Fruit fly (Drosophila melanogaster) whole organism, embryonic: ENCODE data around the gene CG3984.

Source experiments
- ATbp ChIP-seq: fragments of 200-800 bp; sonication (Bioruptor generic); optimal IDR thresholded peaks from 2 replicates; lab custom pipeline; 2017; ENCODE audit warnings: missing biosample characterization, mild to moderate bottlenecking, missing genetic modification characterization, missing genetic modification reagents
- Adf1 ChIP-seq: fragments of 200-800 bp; sonication (Bioruptor generic); IDR thresholded peaks from 2 replicates; pipeline ENCODE4 v1.3.6; 2022; ENCODE audit warnings: missing biosample characterization, missing genetic modification characterization
- CG10209 ChIP-seq: fragments of 200-800 bp; sonication (Bioruptor generic); optimal IDR thresholded peaks from 3 replicates; lab custom pipeline; 2017; ENCODE audit warnings: missing biosample characterization, mild to moderate bottlenecking, missing genetic modification characterization, missing genetic modification reagents
- CG12769 ChIP-seq: fragments of 200-800 bp; sonication (Bioruptor generic); optimal IDR thresholded peaks from 2 replicates; lab custom pipeline; 2019; ENCODE audit warnings: missing biosample characterization, mild to moderate bottlenecking, missing genetic modification characterization, moderate library complexity
- CG13296 ChIP-seq: fragments of 200-800 bp; sonication (Bioruptor generic); optimal IDR thresholded peaks from 3 replicates; lab custom pipeline; 2018; ENCODE audit warnings: missing biosample characterization, mild to moderate bottlenecking, missing genetic modification characterization
- CG13775 ChIP-seq: fragments of 200-800 bp; sonication (Bioruptor generic); optimal IDR thresholded peaks from 3 replicates; lab custom pipeline; 2017; ENCODE audit warnings: missing biosample characterization, mild to moderate bottlenecking, missing genetic modification characterization
- CG15011 ChIP-seq: fragments of 200-800 bp; sonication (Bioruptor generic); optimal IDR thresholded peaks from 3 replicates; lab custom pipeline; 2018; ENCODE audit warnings: missing biosample characterization, mild to moderate bottlenecking, missing genetic modification characterization
- CG15269 ChIP-seq: fragments of 200-800 bp; sonication (Bioruptor generic); optimal IDR thresholded peaks from 2 replicates; lab custom pipeline; 2018; ENCODE audit warnings: missing biosample characterization, mild to moderate bottlenecking, missing genetic modification characterization, moderate library complexity
- CG15601 ChIP-seq: fragments of 200-800 bp; sonication (Bioruptor generic); optimal IDR thresholded peaks from 3 replicates; lab custom pipeline; 2019; ENCODE audit warnings: missing biosample characterization, mild to moderate bottlenecking, missing genetic modification characterization, moderate library complexity
- CG2199 ChIP-seq: fragments of 200-800 bp; sonication (Bioruptor generic); IDR thresholded peaks from 3 replicates; pipeline ENCODE4 v1.3.6; 2022; ENCODE audit warnings: missing biosample characterization, missing genetic modification characterization
- CG2875 ChIP-seq: fragments of 200-800 bp; sonication (Bioruptor generic); optimal IDR thresholded peaks from 2 replicates; lab custom pipeline; 2017; ENCODE audit warnings: missing biosample characterization, mild to moderate bottlenecking, missing genetic modification characterization, missing genetic modification reagents
- CG33213 ChIP-seq: fragments of 200-800 bp; sonication (Bioruptor generic); optimal IDR thresholded peaks from 3 replicates; lab custom pipeline; 2016; ENCODE audit warnings: missing biosample characterization, missing genetic modification characterization
- Dad ChIP-seq: fragments of 200-800 bp; sonication (Bioruptor generic); optimal IDR thresholded peaks from 3 replicates; lab custom pipeline; 2016; ENCODE audit warnings: missing biosample characterization, missing genetic modification characterization
- Dbx ChIP-seq: fragments of 200-800 bp; sonication (Bioruptor generic); IDR thresholded peaks from 3 replicates; pipeline ENCODE4 v1.3.6; 2022; ENCODE audit warnings: missing biosample characterization, missing genetic modification characterization
- Gsc ChIP-seq: fragments of 200-800 bp; sonication (Bioruptor generic); IDR thresholded peaks from 2 replicates; pipeline ENCODE4 v1.3.6; 2022; ENCODE audit warnings: missing biosample characterization, missing genetic modification characterization
- Hr78 ChIP-seq, 2 experiments: fragments of 200-800 bp in 1 of 2; fragments of >200 bp in 1 of 2; sonication (Bioruptor generic) in 1 of 2; optimal IDR thresholded peaks; 2 replicates each; lab custom pipeline; 2017 to 2019; ENCODE audit warnings: missing biosample characterization in 2 of 2, missing genetic modification characterization in 2 of 2, mild to moderate bottlenecking in 1 of 2, moderate library complexity in 1 of 2
- Hsf ChIP-seq: fragments of 200-800 bp; sonication (Bioruptor generic); optimal IDR thresholded peaks from 3 replicates; lab custom pipeline; 2016; ENCODE audit warnings: missing biosample characterization, missing genetic modification characterization
- Mrtf ChIP-seq: fragments of 200-800 bp; sonication (Bioruptor generic); IDR thresholded peaks from 3 replicates; pipeline ENCODE4 v1.3.6; 2022; ENCODE audit warnings: missing biosample characterization, missing genetic modification characterization
- Stat92E ChIP-seq, 3 experiments: fragments of >200 bp in 2 of 3; fragments of 200-800 bp in 1 of 3; sonication (Bioruptor generic) in 1 of 3; optimal IDR thresholded peaks; 2 replicates each; lab custom pipeline; 2017 to 2019; ENCODE audit warnings: missing biosample characterization in 3 of 3, missing genetic modification characterization in 3 of 3, mild to moderate bottlenecking in 1 of 3, moderate library complexity in 1 of 3
- abd-A ChIP-seq: fragments of 200-800 bp; sonication (Bioruptor generic); optimal IDR thresholded peaks from 3 replicates; lab custom pipeline; 2019; ENCODE audit warnings: missing biosample characterization, mild to moderate bottlenecking, missing genetic modification characterization, moderate library complexity
- caup ChIP-seq: fragments of 200-800 bp; sonication (Bioruptor generic); optimal IDR thresholded peaks from 3 replicates; lab custom pipeline; 2017; ENCODE audit warnings: missing biosample characterization, mild to moderate bottlenecking, missing genetic modification characterization, moderate library complexity; ENCODE audit not compliant: severe bottlenecking
- crol ChIP-seq: fragments of 200-800 bp; sonication (Bioruptor generic); IDR thresholded peaks from 2 replicates; pipeline ENCODE4 v1.3.6; 2022; ENCODE audit warnings: missing biosample characterization, missing genetic modification characterization
- cwo ChIP-seq: fragments of 200-800 bp; sonication (Bioruptor generic); optimal IDR thresholded peaks from 3 replicates; lab custom pipeline; 2017; ENCODE audit warnings: missing biosample characterization, missing genetic modification characterization, mild to moderate bottlenecking, moderate library complexity, missing genetic modification reagents
- dysf ChIP-seq: fragments of 200-800 bp; sonication (Bioruptor generic); IDR thresholded peaks from 3 replicates; pipeline ENCODE4 v1.3.6; 2022; ENCODE audit warnings: missing biosample characterization, missing genetic modification characterization
- en ChIP-seq: fragments of 200-800 bp; sonication (Bioruptor generic); optimal IDR thresholded peaks from 2 replicates; lab custom pipeline; 2016; ENCODE audit warnings: missing biosample characterization, missing genetic modification characterization
- eve ChIP-seq, 2 experiments: fragments of >200 bp; optimal IDR thresholded peaks; 2 replicates each; lab custom pipeline; 2017; ENCODE audit warnings: missing biosample characterization in 2 of 2, missing genetic modification characterization in 2 of 2
- kah ChIP-seq: fragments of 200-800 bp; sonication (Bioruptor generic); optimal IDR thresholded peaks from 2 replicates; lab custom pipeline; 2018; ENCODE audit warnings: missing biosample characterization, mild to moderate bottlenecking, missing genetic modification characterization
- ken ChIP-seq: fragments of 200-800 bp; sonication (Bioruptor generic); IDR thresholded peaks from 3 replicates; pipeline ENCODE4 v1.3.6; 2022; ENCODE audit warnings: missing biosample characterization, missing genetic modification characterization
- lilli ChIP-seq: fragments of 200-800 bp; sonication (Bioruptor generic); optimal IDR thresholded peaks from 3 replicates; lab custom pipeline; 2016; ENCODE audit warnings: missing biosample characterization, missing genetic modification characterization
- nom ChIP-seq: fragments of 200-800 bp; sonication (Bioruptor generic); optimal IDR thresholded peaks from 2 replicates; lab custom pipeline; 2017; ENCODE audit warnings: missing biosample characterization, missing genetic modification characterization, mild to moderate bottlenecking, moderate library complexity, missing genetic modification reagents
- odd ChIP-seq: fragments of 200-800 bp; sonication (Bioruptor generic); optimal IDR thresholded peaks from 2 replicates; lab custom pipeline; 2017; ENCODE audit warnings: missing biosample characterization, mild to moderate bottlenecking, missing genetic modification characterization
- onecut ChIP-seq: fragments of 200-800 bp; sonication (Bioruptor generic); IDR thresholded peaks from 2 replicates; pipeline ENCODE4 v1.3.6; 2022; ENCODE audit warnings: missing biosample characterization, missing genetic modification characterization
- org-1 ChIP-seq: fragments of 200-800 bp; sonication (Bioruptor generic); optimal IDR thresholded peaks from 2 replicates; lab custom pipeline; 2017; ENCODE audit warnings: missing biosample characterization, missing genetic modification characterization
- ranshi ChIP-seq: fragments of 200-800 bp; sonication (Bioruptor generic); IDR thresholded peaks from 2 replicates; pipeline ENCODE4 v1.3.6; 2022; ENCODE audit warnings: missing biosample characterization, missing genetic modification characterization
- run ChIP-seq: fragments of 200-800 bp; sonication (Bioruptor generic); optimal IDR thresholded peaks from 3 replicates; lab custom pipeline; 2018; ENCODE audit warnings: missing biosample characterization, mild to moderate bottlenecking, missing genetic modification characterization
- sd ChIP-seq: fragments of 200-800 bp; sonication (Bioruptor generic); optimal IDR thresholded peaks from 3 replicates; lab custom pipeline; 2018; ENCODE audit warnings: missing biosample characterization, mild to moderate bottlenecking, missing genetic modification characterization, moderate library complexity
- sens ChIP-seq: fragments of 200-800 bp; sonication (Bioruptor generic); peaks from one replicate; lab custom pipeline; 2016; ENCODE audit warnings: missing biosample characterization, missing genetic modification characterization
- seq ChIP-seq: fragments of 200-800 bp; sonication (Bioruptor generic); IDR thresholded peaks from 2 replicates; pipeline ENCODE4 v1.3.6; 2022; ENCODE audit warnings: missing biosample characterization, missing genetic modification characterization
- tin ChIP-seq: fragments of 200-800 bp; sonication (Bioruptor generic); optimal IDR thresholded peaks from 3 replicates; lab custom pipeline; 2016; ENCODE audit warnings: missing biosample characterization, missing genetic modification characterization
- z ChIP-seq: fragments of 200-800 bp; sonication (Bioruptor generic); IDR thresholded peaks from 3 replicates; pipeline ENCODE4 v1.3.6; 2022; ENCODE audit warnings: missing biosample characterization, missing genetic modification characterization

The CG3984 gene

DNA sequence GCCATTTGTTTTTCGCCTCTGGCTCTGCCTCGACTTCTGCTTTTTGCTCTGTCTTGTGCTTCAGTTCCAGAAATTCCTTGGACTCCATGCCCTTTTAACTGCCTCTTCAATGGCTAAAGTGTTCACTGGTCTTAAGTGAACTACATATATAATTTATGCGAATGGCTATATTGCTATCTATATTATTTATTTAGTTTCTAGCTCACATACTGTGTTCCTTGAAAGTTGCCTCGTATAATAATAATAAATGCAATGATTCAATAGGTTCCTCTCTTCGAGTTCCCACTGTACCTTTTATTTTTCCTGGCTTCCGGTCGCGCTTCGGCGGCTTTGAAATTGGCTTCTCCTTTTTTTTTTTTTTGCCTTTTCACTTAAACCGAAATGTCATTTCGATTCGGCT, 17.2 kb upstream of the CG3984 start (continued):
- TF ChIP-seq CG15601 (no peak), CG15269 (tag; lab: Kevin White, UChicago) (peak; percentile 59), CG10209 (GFP tag; lab: Kevin White, UChicago) (peak; percentile 4), ATbp (GFP tag; lab: Kevin White, UChicago) (peak; percentile 16), Hsf (GFP tag; lab: Kevin White, UChicago) (peak; percentile 12), caup (GFP tag; lab: Kevin White, UChicago) (peak; percentile 12), Mrtf (GFP tag; lab: Robert Waterston, UW) (no peak), en (GFP tag; lab: Kevin White, UChicago) (no peak), CG13775 (GFP tag; lab: Kevin White, UChicago) (no peak), CG13296 (GFP tag; lab: Kevin White, UChicago) (peak; percentile 33), dysf (GFP tag; lab: Robert Waterston, UW) (peak; percentile 67), Gsc (GFP tag; lab: Robert Waterston, UW) (no peak), ken (GFP tag; lab: Robert Waterston, UW) (no peak), tin (GFP tag; lab: Kevin White, UChicago) (peak; percentile 1), lilli (GFP tag; lab: Kevin White, UChicago) (peak; percentile 28), CG15011 (GFP tag; lab: Kevin White, UChicago) (peak; percentile 2), CG12769 (tag; lab: Kevin White, UChicago) (peak; percentile 21), Dbx (GFP tag; lab: Robert Waterston, UW) (no peak; the same call in 2 of the 3 replicates)

DNA sequence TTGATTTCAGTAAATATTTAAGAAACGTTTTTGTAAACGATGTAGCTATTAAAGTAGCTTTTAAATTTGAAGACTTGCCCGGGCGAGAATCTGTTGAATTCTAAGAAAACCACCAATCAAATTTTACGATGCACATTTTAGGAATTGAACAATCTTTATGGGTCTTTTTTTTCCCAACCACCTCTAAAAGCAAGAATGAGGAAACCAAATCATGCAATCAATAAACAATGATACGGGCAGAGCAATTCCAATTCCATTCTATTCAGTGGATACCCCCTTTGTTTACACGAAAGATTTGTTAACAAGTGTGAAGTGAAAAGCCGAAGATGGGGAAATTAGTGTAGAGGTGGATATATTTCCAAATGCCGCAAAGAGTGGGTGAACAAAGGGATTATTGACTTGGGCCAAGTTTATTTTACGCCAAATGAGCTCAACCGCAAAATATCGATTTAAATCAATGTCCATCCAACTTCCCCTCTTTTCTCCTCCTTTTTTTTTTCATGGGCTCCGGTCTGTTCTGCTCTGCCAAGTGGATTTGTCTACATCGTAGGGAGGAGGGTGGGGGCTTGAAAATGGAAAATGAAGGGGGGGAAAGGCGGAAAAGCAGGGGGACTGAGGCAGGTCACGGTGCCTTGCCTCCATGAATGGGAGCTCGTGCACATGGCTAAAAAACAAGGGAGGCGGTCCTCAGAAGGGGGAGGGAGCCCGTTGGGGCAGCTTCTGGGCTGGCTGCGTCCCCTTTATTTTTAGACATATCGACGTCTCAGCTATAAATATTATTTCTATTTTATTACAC, 15.2 kb upstream of the CG3984 start:
- 0 out of 3 replicates have a peak, but pooled peaks have one; percentile 47 for TF ChIP-seq CG2199 (GFP tag; lab: Robert Waterston, UW)
- 0 out of 3 replicates have a peak, but pooled peaks have one; percentile 15 for TF ChIP-seq Mrtf (GFP tag; lab: Robert Waterston, UW)
- TF ChIP-seq CG12769 (tag; lab: Kevin White, UChicago): peak; percentile 10
- TF ChIP-seq run (tag; lab: Kevin White, UChicago): peak; percentile 59
- TF ChIP-seq Hr78 (GFP tag; optimal IDR thresholded peaks at IDR 0.05; lab: Kevin White, UChicago): peak in 1 of 2 experiments; percentile 38
- peak; percentile 71 for TF ChIP-seq abd-A
- TF ChIP-seq cwo (GFP tag; lab: Kevin White, UChicago): peak; percentile 30
- peak; percentile 25 for TF ChIP-seq kah
- TF ChIP-seq Dad (GFP tag; lab: Kevin White, UChicago): no peak
- TF ChIP-seq sens: peak; percentile 56
- TF ChIP-seq sd: peak; percentile 38
- no peak for TF ChIP-seq CG33213
- no peak for TF ChIP-seq CG2875 (GFP tag; lab: Kevin White, UChicago)
- peak in 1 of 3 experiments; percentile 19 for TF ChIP-seq Stat92E (GFP tag; optimal IDR thresholded peaks at IDR 0.05; lab: Kevin White, UChicago)
- peak; percentile 15; the same call in 1 of the 2 replicates for TF ChIP-seq Adf1
- TF ChIP-seq eve (GFP tag; optimal IDR thresholded peaks at IDR 0.05; lab: Kevin White, UChicago): peak in 1 of 2 experiments; percentile 56
- peak; percentile 94 for TF ChIP-seq crol (GFP tag; lab: Robert Waterston, UW)
- TF ChIP-seq org-1 (GFP tag; lab: Kevin White, UChicago): peak; percentile 41
- no peak for TF ChIP-seq seq (GFP tag; lab: Robert Waterston, UW)
- no peak for TF ChIP-seq odd (GFP tag; lab: Kevin White, UChicago)
- 0 out of 3 replicates have a peak, but pooled peaks have one; percentile 25 for TF ChIP-seq z (GFP tag; lab: Robert Waterston, UW)
- TF ChIP-seq onecut: 0 out of 2 replicates have a peak, but pooled peaks have one; percentile 26
- no peak for TF ChIP-seq nom (GFP tag; lab: Kevin White, UChicago)
- 0 out of 2 replicates have a peak, but pooled peaks have one; percentile 8 for TF ChIP-seq ranshi
